Fruit fly (Drosophila melanogaster): ENCODE measurements around the gene CG2150.
A peak's percentile ranks its signal among the peaks of the same experiment; 100 is the strongest.

The CG2150 gene

dm6 chr3R:31723206-31723933 is 41.2 kb downstream of the CG2150 start (continued):
- TF ChIP-seq dsx (GFP tag; optimal IDR thresholded peaks at IDR 0.05; ENCODE audit: poor library complexity, severe bottlenecking) (no peak), pdm3 (GFP tag; optimal IDR thresholded peaks at IDR 0.05) (peak; percentile 48), dac (GFP tag; optimal IDR thresholded peaks at IDR 0.05) (peak; percentile 33), lz (GFP tag; optimal IDR thresholded peaks at IDR 0.05) (no peak), net (GFP tag; optimal IDR thresholded peaks at IDR 0.05) (no peak), Blimp-1 (GFP tag; optimal IDR thresholded peaks at IDR 0.05) (no peak), CG8119 (GFP tag; IDR thresholded peaks at IDR 0.05) (peak; percentile 65; the same call in 1 of the 3 replicates), CG3032 (tag; optimal IDR thresholded peaks at IDR 0.05) (peak; percentile 9), CG3919 (GFP tag; optimal IDR thresholded peaks at IDR 0.05) (peak; percentile 51)

dm6 chr3R:31721958-31722357 is 42.6 kb downstream of the CG2150 start:
- no peak for TF ChIP-seq CG4318 (GFP tag; optimal IDR thresholded peaks at IDR 0.05)
- TF ChIP-seq CG6163 (GFP tag; IDR thresholded peaks at IDR 0.05) = 0 out of 3 replicates have a peak, but pooled peaks have one; percentile 23
- TF ChIP-seq CG3919 (GFP tag; optimal IDR thresholded peaks at IDR 0.05) = no peak
- no peak for TF ChIP-seq acj6 (GFP tag; optimal IDR thresholded peaks at IDR 0.05)
- TF ChIP-seq fkh (GFP tag; optimal IDR thresholded peaks at IDR 0.05) = peak; percentile 95
- TF ChIP-seq CG15336 (GFP tag; IDR thresholded peaks at IDR 0.05) = peak; percentile 23; the same call in 1 of the 2 replicates

dm6 chr3R:31721466-31721865 is 43.1 kb downstream of the CG2150 start:
- TF ChIP-seq CG32006 (GFP tag; optimal IDR thresholded peaks at IDR 0.05) = peak; percentile 51
- no peak for TF ChIP-seq CG11762 (GFP tag; optimal IDR thresholded peaks at IDR 0.05; ENCODE audit: insufficient read depth)
- TF ChIP-seq salr (GFP tag; optimal IDR thresholded peaks at IDR 0.05) = peak in 1 of 2 experiments; percentile 2

- peak; percentile 1 for TF ChIP-seq CG6808 (GFP tag; optimal IDR thresholded peaks at IDR 0.05)
- peak; percentile 10 for TF ChIP-seq dsx (GFP tag; optimal IDR thresholded peaks at IDR 0.05; ENCODE audit: poor library complexity, severe bottlenecking)
- TF ChIP-seq CG15336 (GFP tag; IDR thresholded peaks at IDR 0.05) = 0 out of 2 replicates have a peak, but pooled peaks have one; percentile 10
- no peak for TF ChIP-seq Ets21C (GFP tag; optimal IDR thresholded peaks at IDR 0.05)
- TF ChIP-seq fkh (GFP tag; optimal IDR thresholded peaks at IDR 0.05) = peak; percentile 4
These were observed 44.5 kb downstream of the CG2150 start for dm6 chr3R:31720112-31720511.

dm6 chr3R:31719497-31719896 is 45.1 kb downstream of the CG2150 start:
- TF ChIP-seq esn (GFP tag; optimal IDR thresholded peaks at IDR 0.05) (no peak), CG7368 (GFP tag; optimal IDR thresholded peaks at IDR 0.05) (no peak), Sox15 (GFP tag; optimal IDR thresholded peaks at IDR 0.05) (no peak), ss (GFP tag; optimal IDR thresholded peaks at IDR 0.05) (no peak), Eip75B (GFP tag; optimal IDR thresholded peaks at IDR 0.05) (no peak)

dm6 chr3R:31718967-31719366 is 45.6 kb downstream of the CG2150 start:
- TF ChIP-seq eg (GFP tag; IDR thresholded peaks at IDR 0.05) (0 out of 3 replicates have a peak, but pooled peaks have one; percentile 18), dsx (GFP tag; optimal IDR thresholded peaks at IDR 0.05; ENCODE audit: poor library complexity, severe bottlenecking) (no peak), CG7368 (GFP tag; optimal IDR thresholded peaks at IDR 0.05) (no peak), svp (GFP tag) (peak; percentile 65), Eip78C (GFP tag) (peak; percentile 6), OdsH (GFP tag; optimal IDR thresholded peaks at IDR 0.05) (no peak), fkh (GFP tag; optimal IDR thresholded peaks at IDR 0.05) (peak; percentile 16), Met (GFP tag; optimal IDR thresholded peaks at IDR 0.05) (no peak), ss (GFP tag; optimal IDR thresholded peaks at IDR 0.05) (peak; percentile 25 to 32)

Measured in whole organism, prepupa.